Fruit fly (Drosophila melanogaster) whole organism, wandering third instar larva: ENCODE data around the gene CG11537.

Experiments
- Abd-B ChIP-seq: fragments of >200 bp; optimal IDR thresholded peaks from 2 replicates; lab custom pipeline; 2017; ENCODE audit warnings: missing biosample characterization, missing genetic modification characterization
- CG32264 ChIP-seq: fragments of 200-800 bp; sonication (Bioruptor generic); optimal IDR thresholded peaks from 2 replicates; lab custom pipeline; 2016; ENCODE audit warnings: missing biosample characterization, missing genetic modification characterization
- CG9705 ChIP-seq: fragments of 200-800 bp; sonication (Bioruptor generic); optimal IDR thresholded peaks from 2 replicates; lab custom pipeline; 2018; ENCODE audit warnings: missing biosample characterization, mild to moderate bottlenecking, missing genetic modification characterization
- CrebA ChIP-seq: fragments of 200-800 bp; sonication (Bioruptor generic); optimal IDR thresholded peaks from 2 replicates; lab custom pipeline; 2016; ENCODE audit warnings: missing biosample characterization, mild to moderate bottlenecking, missing genetic modification characterization, borderline replicate concordance
- Dfd ChIP-seq: fragments of >200 bp; optimal IDR thresholded peaks from 2 replicates; lab custom pipeline; 2017; ENCODE audit warnings: missing biosample characterization, missing genetic modification characterization
- Dif ChIP-seq: fragments of 200-275, 200-300 bp; sonication (Bioruptor generic); optimal IDR thresholded peaks from 2 replicates; lab custom pipeline; 2018; ENCODE audit warnings: missing biosample characterization, missing genetic modification characterization; ENCODE audit not compliant: partially characterized antibody
- GATAd ChIP-seq: sonication (Bioruptor generic); optimal IDR thresholded peaks from 2 replicates; lab custom pipeline; 2016; ENCODE audit warnings: missing biosample characterization, missing genetic modification characterization
- HLH106 ChIP-seq: fragments of 200-800 bp; optimal IDR thresholded peaks from 3 replicates; lab custom pipeline; 2019; ENCODE audit warnings: missing biosample characterization, mild to moderate bottlenecking, missing genetic modification characterization, moderate library complexity
- Hnf4 ChIP-seq: fragments of 200-800 bp; sonication (Bioruptor generic); optimal IDR thresholded peaks from 2 replicates; lab custom pipeline; 2016; ENCODE audit warnings: missing biosample characterization, mild to moderate bottlenecking, missing genetic modification characterization
- Hr78 ChIP-seq: fragments of >200 bp; optimal IDR thresholded peaks from 2 replicates; lab custom pipeline; 2017; ENCODE audit warnings: missing biosample characterization, missing genetic modification characterization
- Hr83 ChIP-seq: fragments of 200-300 bp; sonication (Bioruptor generic); optimal IDR thresholded peaks from 2 replicates; lab custom pipeline; 2016; ENCODE audit warnings: missing biosample characterization, mild to moderate bottlenecking, missing genetic modification characterization, moderate library complexity; ENCODE audit not compliant: poor library complexity, severe bottlenecking
- Jra ChIP-seq: sonication (Bioruptor generic); optimal IDR thresholded peaks from 2 replicates; lab custom pipeline; 2016; ENCODE audit warnings: missing biosample characterization, missing genetic modification characterization
- Mio ChIP-seq: sonication (Bioruptor generic); optimal IDR thresholded peaks from 2 replicates; lab custom pipeline; 2016; ENCODE audit warnings: missing biosample characterization, missing genetic modification characterization
- Myc ChIP-seq: fragments of >200 bp; optimal IDR thresholded peaks from 2 replicates; lab custom pipeline; 2017
- N ChIP-seq: fragments of >200 bp; optimal IDR thresholded peaks from 2 replicates; lab custom pipeline; 2018; ENCODE audit warnings: missing biosample characterization, missing external identifiers, missing genetic modification characterization
- OdsH ChIP-seq: fragments of 200-800 bp; sonication (Bioruptor generic); optimal IDR thresholded peaks from 2 replicates; lab custom pipeline; 2016; ENCODE audit warnings: missing biosample characterization, mild to moderate bottlenecking, missing genetic modification characterization
- Rel ChIP-seq, 2 experiments: fragments of 200-800 bp; sonication (Bioruptor generic) in 1 of 2; optimal IDR thresholded peaks; 2 replicates in 1 of 2; 3 replicates in 1 of 2; lab custom pipeline; 2016 to 2019; ENCODE audit warnings: mild to moderate bottlenecking in 2 of 2, missing biosample characterization in 2 of 2, missing genetic modification characterization in 2 of 2, moderate library complexity in 1 of 2
- Sp1 ChIP-seq: fragments of 200-800 bp; sonication (Bioruptor generic); optimal IDR thresholded peaks from 3 replicates; lab custom pipeline; 2019; ENCODE audit warnings: missing biosample characterization, mild to moderate bottlenecking, missing genetic modification characterization, moderate library complexity
- Vsx2 ChIP-seq: fragments of 200-300, 225-300 bp; sonication (Bioruptor generic); optimal IDR thresholded peaks from 2 replicates; lab custom pipeline; 2018; ENCODE audit warnings: missing biosample characterization, missing genetic modification characterization; ENCODE audit not compliant: partially characterized antibody
- br ChIP-seq: fragments of 200-800 bp; sonication (Bioruptor generic); optimal IDR thresholded peaks from 2 replicates; lab custom pipeline; 2016; ENCODE audit warnings: missing biosample characterization, missing genetic modification characterization
- brk ChIP-seq: fragments of 200-800 bp; sonication (Bioruptor generic); optimal IDR thresholded peaks from 2 replicates; lab custom pipeline; 2016; ENCODE audit warnings: missing biosample characterization, mild to moderate bottlenecking, missing genetic modification characterization
- dl ChIP-seq, 2 experiments: fragments of 175-275, 200-275 bp in 1 of 2; fragments of 200-275 bp in 1 of 2; sonication (Bioruptor generic); optimal IDR thresholded peaks; lab custom pipeline; 2018; ENCODE audit warnings: mild to moderate bottlenecking in 2 of 2, missing biosample characterization in 2 of 2, missing genetic modification characterization in 2 of 2, moderate library complexity in 2 of 2; ENCODE audit not compliant: partially characterized antibody in 2 of 2, insufficient read depth in 1 of 2
- dmrt93B ChIP-seq: fragments of 200-800 bp; sonication (Bioruptor generic); optimal IDR thresholded peaks from 2 replicates; lab custom pipeline; 2018; ENCODE audit warnings: missing biosample characterization, mild to moderate bottlenecking, missing genetic modification characterization
- dsf ChIP-seq: sonication (Bioruptor generic); optimal IDR thresholded peaks from 2 replicates; lab custom pipeline; 2016; ENCODE audit warnings: missing biosample characterization, missing genetic modification characterization, borderline replicate concordance
- ey ChIP-seq: fragments of 200-800 bp; sonication (Bioruptor generic); optimal IDR thresholded peaks from 2 replicates; lab custom pipeline; 2016; ENCODE audit warnings: missing biosample characterization, missing genetic modification characterization
- foxo ChIP-seq, 2 experiments: fragments of 200-800 bp; sonication (Bioruptor generic); optimal IDR thresholded peaks; 2 replicates in 1 of 2; 3 replicates in 1 of 2; lab custom pipeline; 2016 to 2017; ENCODE audit warnings: missing biosample characterization in 2 of 2, missing genetic modification characterization in 2 of 2
- fru ChIP-seq: fragments of 200-800 bp; sonication (Bioruptor generic); optimal IDR thresholded peaks from 3 replicates; lab custom pipeline; 2016; ENCODE audit warnings: missing biosample characterization, mild to moderate bottlenecking, missing genetic modification characterization
- h ChIP-seq: fragments of 200-800 bp; sonication (Bioruptor generic); optimal IDR thresholded peaks from 3 replicates; lab custom pipeline; 2016; ENCODE audit warnings: missing biosample characterization, mild to moderate bottlenecking, missing genetic modification characterization
- jim ChIP-seq: fragments of 175-275, 200-325 bp; sonication (Bioruptor generic); optimal IDR thresholded peaks from 2 replicates; lab custom pipeline; 2016; ENCODE audit warnings: missing biosample characterization, mild to moderate bottlenecking, missing genetic modification characterization
- lola ChIP-seq: fragments of >200 bp; optimal IDR thresholded peaks from 2 replicates; lab custom pipeline; 2017; ENCODE audit warnings: missing biosample characterization, missing genetic modification characterization
- pan ChIP-seq: fragments of >200 bp; optimal IDR thresholded peaks from 2 replicates; lab custom pipeline; 2017
- psq ChIP-seq: fragments of 200-800 bp; sonication (Bioruptor generic); optimal IDR thresholded peaks from 3 replicates; lab custom pipeline; 2017; ENCODE audit warnings: missing biosample characterization, mild to moderate bottlenecking, missing genetic modification characterization, moderate library complexity
- rgr ChIP-seq: fragments of 200-800 bp; sonication (Bioruptor generic); optimal IDR thresholded peaks from 3 replicates; lab custom pipeline; 2016; ENCODE audit warnings: missing biosample characterization, mild to moderate bottlenecking, missing genetic modification characterization
- sage ChIP-seq: fragments of 200-800 bp; sonication (Bioruptor generic); optimal IDR thresholded peaks from 2 replicates; lab custom pipeline; 2016; ENCODE audit warnings: missing biosample characterization, mild to moderate bottlenecking, missing genetic modification characterization
- sv ChIP-seq: fragments of 200-800 bp; sonication (Bioruptor generic); optimal IDR thresholded peaks from 3 replicates; lab custom pipeline; 2016; ENCODE audit warnings: missing biosample characterization, missing genetic modification characterization
- tai ChIP-seq: sonication (Bioruptor generic); optimal IDR thresholded peaks from 2 replicates; lab custom pipeline; 2016; ENCODE audit warnings: missing biosample characterization, missing genetic modification characterization
- usp ChIP-seq: fragments of >200 bp; optimal IDR thresholded peaks from 2 replicates; lab custom pipeline; 2017; ENCODE audit warnings: missing biosample characterization, missing genetic modification characterization
- woc ChIP-seq: sonication (Bioruptor generic); optimal IDR thresholded peaks from 2 replicates; lab custom pipeline; 2016; ENCODE audit warnings: missing biosample characterization, mild to moderate bottlenecking, missing genetic modification characterization

The CG11537 gene

DNA sequence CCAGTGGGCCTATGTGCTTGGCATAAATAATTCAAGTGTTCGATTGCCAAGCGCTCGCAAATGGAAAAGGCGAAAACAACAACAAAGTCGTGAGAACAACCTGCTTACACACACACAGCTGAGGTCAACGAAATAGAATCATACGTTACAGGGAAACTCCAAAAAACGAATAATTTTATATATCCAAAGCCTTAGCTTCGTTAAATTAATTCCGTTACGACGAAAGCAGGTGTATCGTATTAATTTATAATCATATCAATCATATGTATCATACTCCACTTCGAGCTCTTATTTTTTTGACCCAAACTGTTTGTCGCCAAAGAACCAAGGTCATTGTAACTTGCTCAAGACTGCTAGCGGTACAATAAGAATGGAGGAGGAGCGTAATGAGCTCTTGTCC lies 36.2 kb upstream of the CG11537 start:
- TF ChIP-seq pan (lab: Kevin White, UChicago): no peak
- TF ChIP-seq psq (GFP tag; lab: Kevin White, UChicago): peak; percentile 75
- TF ChIP-seq Myc: no peak
- peak; percentile 73 to 91 for TF ChIP-seq foxo (GFP tag; optimal IDR thresholded peaks at IDR 0.05; lab: Kevin White, UChicago)
- peak; percentile 90 for TF ChIP-seq br
- TF ChIP-seq Mio (GFP tag; lab: Kevin White, UChicago): no peak
- no peak for TF ChIP-seq CrebA (GFP tag; lab: Kevin White, UChicago)
- no peak for TF ChIP-seq Vsx2 (GFP tag; lab: Kevin White, UChicago)
- TF ChIP-seq rgr: peak; percentile 89
- TF ChIP-seq jim (GFP tag; lab: Kevin White, UChicago): no peak
- no peak for TF ChIP-seq Hr78 (GFP tag; lab: Kevin White, UChicago)
- TF ChIP-seq Hr83 (GFP tag; lab: Kevin White, UChicago): peak; percentile 10
- no peak for TF ChIP-seq sage (GFP tag; lab: Kevin White, UChicago)
- TF ChIP-seq brk (GFP tag; lab: Kevin White, UChicago): no peak
- TF ChIP-seq lola: no peak
- peak; percentile 64 for TF ChIP-seq Rel (GFP tag; optimal IDR thresholded peaks at IDR 0.05; lab: Kevin White, UChicago)
- no peak for TF ChIP-seq Rel (tag; optimal IDR thresholded peaks at IDR 0.05; lab: Kevin White, UChicago)
- no peak for TF ChIP-seq dsf
- TF ChIP-seq OdsH (GFP tag; lab: Kevin White, UChicago): peak; percentile 87
- peak; percentile 48 for TF ChIP-seq CG9705
- peak; percentile 83 for TF ChIP-seq Sp1 (GFP tag; lab: Kevin White, UChicago)
- no peak for TF ChIP-seq Jra (GFP tag; lab: Kevin White, UChicago)
- TF ChIP-seq HLH106 (tag; lab: Kevin White, UChicago): peak; percentile 85
- TF ChIP-seq dmrt93B (GFP tag; lab: Kevin White, UChicago): peak; percentile 73
- TF ChIP-seq fru (GFP tag; lab: Kevin White, UChicago): peak; percentile 93
- no peak for TF ChIP-seq Dfd
- no peak for TF ChIP-seq Hnf4 (GFP tag; lab: Kevin White, UChicago)
- TF ChIP-seq usp (GFP tag; lab: Kevin White, UChicago): no peak
- no peak for TF ChIP-seq Abd-B (GFP tag; lab: Kevin White, UChicago)
- no peak for TF ChIP-seq Dif (GFP tag; lab: Kevin White, UChicago)
- TF ChIP-seq dl (GFP tag; optimal IDR thresholded peaks at IDR 0.05; lab: Kevin White, UChicago; ENCODE audit: insufficient read depth in 1 of 2, partially characterized antibody in 2 of 2): no peak
- TF ChIP-seq tai: no peak
- TF ChIP-seq h (GFP tag; lab: Kevin White, UChicago): peak; percentile 94
- peak; percentile 84 for TF ChIP-seq ey (GFP tag; lab: Kevin White, UChicago)
- TF ChIP-seq CG32264 (GFP tag; lab: Kevin White, UChicago): peak; percentile 89
- no peak for TF ChIP-seq GATAd (GFP tag; lab: Kevin White, UChicago)
- TF ChIP-seq sv (GFP tag; lab: Kevin White, UChicago): peak; percentile 83
- TF ChIP-seq N (GFP tag; lab: Kevin White, UChicago): no peak
- peak; percentile 83 for TF ChIP-seq woc (GFP tag; lab: Kevin White, UChicago)

- peak; percentile 89 for TF ChIP-seq woc (GFP tag; lab: Kevin White, UChicago)
- TF ChIP-seq HLH106 (tag; lab: Kevin White, UChicago): peak; percentile 65
- peak; percentile 57 for TF ChIP-seq Hr83 (GFP tag; lab: Kevin White, UChicago)
- peak; percentile 69 for TF ChIP-seq ey (GFP tag; lab: Kevin White, UChicago)
- no peak for TF ChIP-seq Mio (GFP tag; lab: Kevin White, UChicago)
- peak; percentile 67 for TF ChIP-seq sv (GFP tag; lab: Kevin White, UChicago)
- peak; percentile 73 for TF ChIP-seq br
- TF ChIP-seq OdsH (GFP tag; lab: Kevin White, UChicago): peak; percentile 55
- no peak for TF ChIP-seq CrebA (GFP tag; lab: Kevin White, UChicago)
- peak; percentile 70 for TF ChIP-seq fru (GFP tag; lab: Kevin White, UChicago)
- TF ChIP-seq Hr78 (GFP tag; lab: Kevin White, UChicago): no peak
- TF ChIP-seq Myc: peak; percentile 94
- TF ChIP-seq foxo (GFP tag; optimal IDR thresholded peaks at IDR 0.05; lab: Kevin White, UChicago): peak in 1 of 2 experiments; percentile 82
- peak; percentile 19 for TF ChIP-seq dmrt93B (GFP tag; lab: Kevin White, UChicago)
- peak; percentile 12 for TF ChIP-seq GATAd (GFP tag; lab: Kevin White, UChicago)
Measured at dm6 chr3L:3178530-3179096, 35.4 kb upstream of the CG11537 start, which contains the start of the genes MnM and Girdin. Gene MnM (minus strand): TSS chr3L:3178580. Gene Girdin (plus strand): TSS chr3L:3178930.
